Worm (Caenorhabditis elegans) whole organism, late embryonic: ENCODE data around the gene F32H5.1.

Source experiments
- C08G9.2 ChIP-seq: sonication (generic microtip); optimal IDR thresholded peaks from 2 replicates; lab custom pipeline; 2016; ENCODE audit warnings: mild to moderate bottlenecking, missing genetic modification characterization, moderate library complexity, missing compliant biosample characterization
- C38D4.7 ChIP-seq: fragments of 200-800 bp; sonication (Bioruptor generic); optimal IDR thresholded peaks from 2 replicates; lab custom pipeline; 2018; ENCODE audit warnings: mild to moderate bottlenecking, missing genetic modification characterization, moderate library complexity, missing compliant biosample characterization
- F13H6.1 ChIP-seq: sonication (generic microtip); optimal IDR thresholded peaks from 2 replicates; lab custom pipeline; 2016; ENCODE audit warnings: missing genetic modification characterization, missing compliant biosample characterization
- T23F11.4 ChIP-seq: fragments of 200-800 bp; sonication (Bioruptor generic); optimal IDR thresholded peaks from 2 replicates; lab custom pipeline; 2018; ENCODE audit warnings: mild to moderate bottlenecking, missing genetic modification characterization, missing compliant biosample characterization
- Y22D7AL.16 ChIP-seq: sonication (generic microtip); optimal IDR thresholded peaks from 2 replicates; lab custom pipeline; 2016; ENCODE audit warnings: missing genetic modification characterization, missing compliant biosample characterization
- ahr-1 ChIP-seq: sonication (generic microtip); optimal IDR thresholded peaks from 2 replicates; lab custom pipeline; 2016; ENCODE audit warnings: missing genetic modification characterization, missing compliant biosample characterization
- ceh-14 ChIP-seq: sonication (generic microtip); optimal IDR thresholded peaks from 2 replicates; lab custom pipeline; 2016; ENCODE audit warnings: missing genotype, missing genetic modification characterization, missing compliant biosample characterization
- ceh-18 ChIP-seq: sonication (generic microtip); optimal IDR thresholded peaks from 2 replicates; lab custom pipeline; 2016; ENCODE audit warnings: missing genetic modification characterization, missing compliant biosample characterization
- ceh-19 ChIP-seq: fragments of 200-800 bp; sonication (Bioruptor generic); optimal IDR thresholded peaks from 2 replicates; lab custom pipeline; 2018; ENCODE audit warnings: mild to moderate bottlenecking, missing genetic modification characterization, missing compliant biosample characterization
- ceh-2 ChIP-seq: sonication (generic microtip); optimal IDR thresholded peaks from 2 replicates; lab custom pipeline; 2016; ENCODE audit warnings: missing genotype, missing genetic modification characterization, missing compliant biosample characterization
- ceh-22 ChIP-seq: sonication (generic microtip); optimal IDR thresholded peaks from 2 replicates; lab custom pipeline; 2017; ENCODE audit warnings: missing biosample characterization, missing genetic modification characterization
- ceh-31 ChIP-seq: sonication (generic microtip); optimal IDR thresholded peaks from 2 replicates; lab custom pipeline; 2016; ENCODE audit warnings: missing genetic modification characterization, missing compliant biosample characterization
- ceh-34 ChIP-seq: sonication (generic microtip); optimal IDR thresholded peaks from 2 replicates; lab custom pipeline; 2016; ENCODE audit warnings: mild to moderate bottlenecking, missing genetic modification characterization, missing compliant biosample characterization
- ceh-45 ChIP-seq: fragments of 200-800 bp; sonication (Bioruptor generic); IDR thresholded peaks from 2 replicates; pipeline ENCODE4 v1.3.6; 2022; ENCODE audit warnings: missing genetic modification reagents, missing genetic modification characterization, missing compliant biosample characterization
- ceh-48 ChIP-seq: sonication (generic microtip); optimal IDR thresholded peaks from 2 replicates; lab custom pipeline; 2016; ENCODE audit warnings: missing genetic modification characterization, inconsistent platforms, missing compliant biosample characterization
- ceh-6 ChIP-seq: fragments of 200-800 bp; sonication (Bioruptor generic); optimal IDR thresholded peaks from 2 replicates; lab custom pipeline; 2018; ENCODE audit warnings: mild to moderate bottlenecking, missing genetic modification characterization, missing compliant biosample characterization
- ceh-9 ChIP-seq: sonication (generic microtip); optimal IDR thresholded peaks from 2 replicates; lab custom pipeline; 2016; ENCODE audit warnings: mild to moderate bottlenecking, missing genetic modification characterization, inconsistent platforms, missing compliant biosample characterization
- che-1 ChIP-seq: sonication (generic microtip); optimal IDR thresholded peaks from 2 replicates; lab custom pipeline; 2016; ENCODE audit warnings: mild to moderate bottlenecking, missing genetic modification characterization, missing compliant biosample characterization
- dmd-4 ChIP-seq: sonication (generic microtip); optimal IDR thresholded peaks from 2 replicates; lab custom pipeline; 2016; ENCODE audit warnings: borderline replicate concordance, missing genetic modification characterization, missing compliant biosample characterization
- dve-1 ChIP-seq: sonication (generic microtip); optimal IDR thresholded peaks from 2 replicates; lab custom pipeline; 2017; ENCODE audit warnings: antibody characterized with exemption, mild to moderate bottlenecking, missing genetic modification characterization, missing compliant biosample characterization
- elt-2 ChIP-seq: sonication (generic microtip); optimal IDR thresholded peaks from 2 replicates; lab custom pipeline; 2016; ENCODE audit warnings: missing genetic modification reagents, missing genetic modification characterization, missing compliant biosample characterization
- elt-4 ChIP-seq: sonication (generic microtip); optimal IDR thresholded peaks from 2 replicates; lab custom pipeline; 2016; ENCODE audit warnings: missing genetic modification characterization, missing compliant biosample characterization
- ets-4 ChIP-seq: sonication (generic microtip); optimal IDR thresholded peaks from 2 replicates; lab custom pipeline; 2016; ENCODE audit warnings: missing genetic modification characterization, missing compliant biosample characterization
- eyg-1 ChIP-seq: sonication (generic microtip); optimal IDR thresholded peaks from 2 replicates; lab custom pipeline; 2016; ENCODE audit warnings: missing genotype, missing genetic modification characterization, missing compliant biosample characterization
- fax-1 ChIP-seq: sonication (generic microtip); optimal IDR thresholded peaks from 2 replicates; lab custom pipeline; 2016; ENCODE audit warnings: missing genotype, missing genetic modification characterization, missing compliant biosample characterization
- gmeb-2 ChIP-seq: sonication (generic microtip); optimal IDR thresholded peaks from 2 replicates; lab custom pipeline; 2016; ENCODE audit warnings: missing genetic modification characterization, inconsistent platforms, missing compliant biosample characterization
- hlh-13 ChIP-seq: fragments of 200-800 bp; sonication (Bioruptor generic); optimal IDR thresholded peaks from 2 replicates; lab custom pipeline; 2018; ENCODE audit warnings: mild to moderate bottlenecking, missing genetic modification characterization, missing compliant biosample characterization
- hlh-15 ChIP-seq: sonication (generic microtip); optimal IDR thresholded peaks from 2 replicates; lab custom pipeline; 2016; ENCODE audit warnings: missing genetic modification characterization, missing compliant biosample characterization
- hlh-30 ChIP-seq: sonication (generic microtip); optimal IDR thresholded peaks from 2 replicates; lab custom pipeline; 2017; ENCODE audit warnings: antibody characterized with exemption, missing genetic modification characterization, missing compliant biosample characterization; ENCODE audit not compliant: insufficient read depth
- hlh-6 ChIP-seq: sonication (generic microtip); optimal IDR thresholded peaks from 2 replicates; lab custom pipeline; 2016; ENCODE audit warnings: missing genotype, missing genetic modification characterization, missing compliant biosample characterization
- hlh-8 ChIP-seq: sonication (generic microtip); optimal IDR thresholded peaks from 2 replicates; lab custom pipeline; 2016; ENCODE audit warnings: missing genotype, missing genetic modification characterization, missing compliant biosample characterization
- madf-2 ChIP-seq: sonication (generic microtip); optimal IDR thresholded peaks from 2 replicates; lab custom pipeline; 2017; ENCODE audit warnings: missing genetic modification characterization, missing compliant biosample characterization
- nfya-1 ChIP-seq: sonication (generic microtip); optimal IDR thresholded peaks from 2 replicates; lab custom pipeline; 2017; ENCODE audit warnings: missing genetic modification characterization, mild to moderate bottlenecking, missing compliant biosample characterization, antibody characterized with exemption, moderate library complexity
- npax-4 ChIP-seq: sonication (generic microtip); optimal IDR thresholded peaks from 2 replicates; lab custom pipeline; 2016; ENCODE audit warnings: missing genetic modification characterization, missing compliant biosample characterization
- pha-4 ChIP-seq: fragments of 150-350 bp; optimal IDR thresholded peaks from 2 replicates; lab custom pipeline; 2018; ENCODE audit warnings: missing biosample characterization, missing genetic modification reagents, missing genetic modification characterization
- pros-1 ChIP-seq: fragments of 150-350 bp; optimal IDR thresholded peaks from 2 replicates; lab custom pipeline; 2014; ENCODE audit warnings: missing biosample characterization, missing genetic modification reagents, missing genetic modification characterization
- rnt-1 ChIP-seq: sonication (generic microtip); optimal IDR thresholded peaks from 2 replicates; lab custom pipeline; 2016; ENCODE audit warnings: missing genetic modification characterization, missing compliant biosample characterization
- sdc-2 ChIP-seq: sonication (generic microtip); optimal IDR thresholded peaks from 2 replicates; lab custom pipeline; 2016; ENCODE audit warnings: missing genotype, missing genetic modification characterization, missing compliant biosample characterization
- sox-2 ChIP-seq: fragments of 200-800 bp; sonication (Bioruptor generic); IDR thresholded peaks from 2 replicates; pipeline ENCODE4 v1.3.6; 2022; ENCODE audit warnings: missing genetic modification reagents, missing genetic modification characterization, missing compliant biosample characterization
- sox-4 ChIP-seq: sonication (generic microtip); optimal IDR thresholded peaks from 2 replicates; lab custom pipeline; 2017; ENCODE audit warnings: mild to moderate bottlenecking, missing genetic modification characterization, inconsistent platforms, missing compliant biosample characterization
- syd-9 ChIP-seq: sonication (generic microtip); optimal IDR thresholded peaks from 2 replicates; lab custom pipeline; 2016; ENCODE audit warnings: mild to moderate bottlenecking, missing genetic modification characterization, moderate library complexity, missing compliant biosample characterization
- tbx-2 ChIP-seq: sonication (generic microtip); optimal IDR thresholded peaks from 2 replicates; lab custom pipeline; 2016; ENCODE audit warnings: missing genetic modification characterization, missing compliant biosample characterization
- unc-42 ChIP-seq: sonication (generic microtip); optimal IDR thresholded peaks from 2 replicates; lab custom pipeline; 2016; ENCODE audit warnings: missing genotype, missing genetic modification characterization, missing compliant biosample characterization
- unc-55 ChIP-seq: sonication (generic microtip); optimal IDR thresholded peaks from 2 replicates; lab custom pipeline; 2017; ENCODE audit warnings: missing biosample characterization, missing genetic modification reagents, missing genetic modification characterization

F32H5.1 gene

DNA sequence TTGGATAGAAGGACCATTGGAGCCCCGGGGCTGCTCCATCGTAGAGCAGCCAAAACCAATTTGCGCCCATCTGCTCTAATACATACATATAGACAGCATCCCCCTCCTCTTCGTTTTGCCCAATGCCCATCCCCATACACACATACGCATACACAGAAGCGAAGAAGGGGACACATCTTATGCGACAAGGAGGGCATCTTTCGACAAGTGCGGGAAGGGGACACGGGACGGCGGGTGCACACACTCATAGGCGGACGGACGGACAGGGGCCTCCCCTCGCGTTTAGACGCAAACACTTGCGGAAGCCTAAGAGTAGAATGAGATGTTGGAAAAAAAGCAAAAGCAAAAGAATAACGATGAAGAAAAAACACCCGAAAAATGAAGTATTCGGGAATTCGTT, 38.6 kb upstream of the F32H5.1 start:
- no peak for TF ChIP-seq gmeb-2
- TF ChIP-seq ceh-45 (GFP tag; lab: Robert Waterston, UW) = no peak
- no peak for TF ChIP-seq F13H6.1 (tag; lab: Kevin White, UChicago)
- peak; percentile 23 for TF ChIP-seq C08G9.2 (tag; lab: Kevin White, UChicago)
- no peak for TF ChIP-seq sox-2 (GFP tag; lab: Robert Waterston, UW)
- peak; percentile 75 for TF ChIP-seq ceh-31 (tag; lab: Kevin White, UChicago)
- no peak for TF ChIP-seq ceh-9 (tag; lab: Kevin White, UChicago)
- no peak for TF ChIP-seq ceh-22 (tag; lab: Kevin White, UChicago)
- peak; percentile 60 for TF ChIP-seq hlh-6 (tag; lab: Kevin White, UChicago)
- peak; percentile 24 for TF ChIP-seq ceh-6 (GFP tag; lab: Kevin White, UChicago)
- TF ChIP-seq nfya-1 = peak; percentile 42
- no peak for TF ChIP-seq ets-4
- no peak for TF ChIP-seq dve-1
- TF ChIP-seq sdc-2 (tag; lab: Kevin White, UChicago) = peak; percentile 5
- TF ChIP-seq pros-1 (tag; lab: Kevin White, UChicago) = peak; percentile 61
- TF ChIP-seq unc-55 = peak; percentile 62
- peak; percentile 29 for TF ChIP-seq ceh-18 (tag; lab: Kevin White, UChicago)
- peak; percentile 7 for TF ChIP-seq elt-2 (tag; lab: Kevin White, UChicago)
- TF ChIP-seq ceh-34 = peak; percentile 72
- peak; percentile 46 for TF ChIP-seq che-1
- TF ChIP-seq fax-1 = peak; percentile 5
- peak; percentile 34 for TF ChIP-seq hlh-8 (tag; lab: Kevin White, UChicago)
- TF ChIP-seq hlh-13 (GFP tag; lab: Kevin White, UChicago) = no peak
- peak; percentile 51 for TF ChIP-seq T23F11.4
- peak; percentile 13 for TF ChIP-seq eyg-1 (tag; lab: Kevin White, UChicago)
- TF ChIP-seq ceh-19 (GFP tag; lab: Kevin White, UChicago) = peak; percentile 60
- no peak for TF ChIP-seq ceh-48 (tag; lab: Kevin White, UChicago)
- peak; percentile 6 for TF ChIP-seq rnt-1
- peak; percentile 62 for TF ChIP-seq dmd-4 (tag; lab: Kevin White, UChicago)
- TF ChIP-seq hlh-15 = peak; percentile 43
- peak; percentile 64 for TF ChIP-seq tbx-2 (tag; lab: Kevin White, UChicago)
- peak; percentile 31 for TF ChIP-seq hlh-30 (tag; lab: Kevin White, UChicago)
- peak; percentile 40 for TF ChIP-seq syd-9 (tag; lab: Kevin White, UChicago)
- TF ChIP-seq ceh-2 (tag; lab: Kevin White, UChicago) = peak; percentile 19
- TF ChIP-seq ceh-14 = peak; percentile 64
- TF ChIP-seq madf-2 (tag; lab: Kevin White, UChicago) = peak; percentile 2
- TF ChIP-seq C38D4.7 (GFP tag; lab: Kevin White, UChicago) = peak; percentile 25
- TF ChIP-seq sox-4 (tag; lab: Kevin White, UChicago) = peak; percentile 34
- TF ChIP-seq ahr-1 (tag; lab: Kevin White, UChicago) = peak; percentile 17
- peak; percentile 66 for TF ChIP-seq unc-42 (tag; lab: Kevin White, UChicago)
- no peak for TF ChIP-seq Y22D7AL.16 (tag; lab: Kevin White, UChicago)
- TF ChIP-seq elt-4 = no peak
- TF ChIP-seq pha-4 (tag; lab: Kevin White, UChicago) = no peak

DNA sequence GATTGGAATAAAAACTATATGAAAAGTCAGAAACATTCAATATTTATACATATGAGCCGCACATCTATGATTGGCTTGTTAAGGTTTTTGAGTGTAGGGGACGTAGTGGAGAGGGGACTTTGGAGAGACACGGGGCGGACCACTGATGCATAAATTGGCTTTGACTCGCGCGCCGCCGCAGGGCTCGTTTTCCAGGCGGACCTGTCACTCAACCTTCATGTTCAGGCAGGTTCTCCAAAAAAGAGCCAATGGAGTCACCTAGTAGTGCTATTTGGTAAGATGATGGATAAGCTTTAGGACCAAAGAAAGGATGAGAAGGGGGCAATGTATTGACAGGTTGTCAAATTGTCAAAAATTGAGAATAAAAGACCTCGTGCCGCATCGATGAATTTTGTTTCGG, 37.1 kb upstream of the F32H5.1 start:
- TF ChIP-seq npax-4 (tag; lab: Kevin White, UChicago) = no peak
- peak; percentile 76 for TF ChIP-seq unc-55
- TF ChIP-seq unc-42 (tag; lab: Kevin White, UChicago) = peak; percentile 18
